Fruit fly (Drosophila melanogaster): ENCODE measurements around the gene Eip78C.
A peak's percentile ranks its signal among the peaks of the same experiment; 100 is the strongest.

Eip78C gene

dm6 chr3L:21304400-21304799 lies 78.0 kb downstream of the Eip78C start, which contains the start of the genes CG11309 and CG7632 (continued):
- TF ChIP-seq CG11696 (GFP tag; IDR thresholded peaks at IDR 0.05) (peak; percentile 95), Gsc (GFP tag; IDR thresholded peaks at IDR 0.05) (peak; percentile 61; the same call in 1 of the 2 replicates), tup (GFP tag; optimal IDR thresholded peaks at IDR 0.05) (peak; percentile 98), cwo (GFP tag; optimal IDR thresholded peaks at IDR 0.05) (peak; percentile 98), danr (GFP tag; IDR thresholded peaks at IDR 0.05) (peak; percentile 88), salm (tag; optimal IDR thresholded peaks at IDR 0.05) (peak; percentile 100), tna (GFP tag; IDR thresholded peaks at IDR 0.05; ENCODE audit: partially characterized antibody) (0 out of 2 replicates have a peak, but pooled peaks have one; percentile 29), Six4 (GFP tag; optimal IDR thresholded peaks at IDR 0.05) (peak; percentile 99), lbe (GFP tag; optimal IDR thresholded peaks at IDR 0.05) (peak; percentile 99), zfh2 (GFP tag; optimal IDR thresholded peaks at IDR 0.05) (peak; percentile 97), CG11093 (GFP tag; IDR thresholded peaks at IDR 0.05) (peak; percentile 91), Sox100B (GFP tag; optimal IDR thresholded peaks at IDR 0.05) (peak; percentile 99), ro (GFP tag; IDR thresholded peaks at IDR 0.05) (peak; percentile 81), Bgb (GFP tag; IDR thresholded peaks at IDR 0.05; ENCODE audit: partially characterized antibody) (peak; percentile 41; the same call in 1 of the 2 replicates), sima (GFP tag; optimal IDR thresholded peaks at IDR 0.05) (peak; percentile 98), CG4328 (GFP tag; optimal IDR thresholded peaks at IDR 0.05) (peak; percentile 100), z (GFP tag; IDR thresholded peaks at IDR 0.05) (peak; percentile 82; the same call in 2 of the 3 replicates), CG14050 (GFP tag; IDR thresholded peaks at IDR 0.05) (peak; percentile 98), Dll (GFP tag; IDR thresholded peaks at IDR 0.05; ENCODE audit: partially characterized antibody) (peak; percentile 49; the same call in 1 of the 4 replicates), crc (GFP tag; optimal IDR thresholded peaks at IDR 0.05) (peak; percentile 98), Sox102F (GFP tag; optimal IDR thresholded peaks at IDR 0.05) (peak; percentile 99), grau (tag; optimal IDR thresholded peaks at IDR 0.05) (peak; percentile 99), run (tag; optimal IDR thresholded peaks at IDR 0.05) (peak; percentile 99), sob (GFP tag; IDR thresholded peaks at IDR 0.05) (peak; percentile 98), wor (GFP tag; IDR thresholded peaks at IDR 0.05) (peak; percentile 93), shn (GFP tag; optimal IDR thresholded peaks at IDR 0.05) (peak; percentile 95), bab2 (GFP tag; optimal IDR thresholded peaks at IDR 0.05) (peak; percentile 98), CG16779 (GFP tag; IDR thresholded peaks at IDR 0.05) (peak; percentile 97), sqz (GFP tag; optimal IDR thresholded peaks at IDR 0.05) (peak; percentile 99), pan (optimal IDR thresholded peaks at IDR 0.05) (no peak), pan (GFP tag; optimal IDR thresholded peaks at IDR 0.05 in 1 of 2, IDR thresholded peaks at IDR 0.05 in 1 of 2) (peak in 1 of 2 experiments; percentile 99), br (optimal IDR thresholded peaks at IDR 0.05) (no peak), CG4617 (GFP tag; optimal IDR thresholded peaks at IDR 0.05; ENCODE audit: borderline replicate concordance) (peak; percentile 98), nmo (GFP tag; optimal IDR thresholded peaks at IDR 0.05) (peak; percentile 100), tll (GFP tag; optimal IDR thresholded peaks at IDR 0.05) (peak in 1 of 2 experiments; percentile 86), ranshi (GFP tag; IDR thresholded peaks at IDR 0.05) (peak; percentile 98), CG12391 (tag; optimal IDR thresholded peaks at IDR 0.05) (peak; percentile 100), fd64A (GFP tag; optimal IDR thresholded peaks at IDR 0.05) (peak; percentile 99), CG1832 (GFP tag; optimal IDR thresholded peaks at IDR 0.05) (no peak), CG18764 (GFP tag; optimal IDR thresholded peaks at IDR 0.05) (peak; percentile 98), CG4707 (GFP tag; optimal IDR thresholded peaks at IDR 0.05) (peak; percentile 98), Awh (GFP tag; IDR thresholded peaks at IDR 0.05) (peak; percentile 99), mld (GFP tag; IDR thresholded peaks at IDR 0.05; ENCODE audit: partially characterized antibody) (no peak), BtbVII (GFP tag; optimal IDR thresholded peaks at IDR 0.05) (peak; percentile 100), CG1529 (GFP tag; optimal IDR thresholded peaks at IDR 0.05) (peak; percentile 99), ssp (GFP tag; IDR thresholded peaks at IDR 0.05) (peak; percentile 82), CG2712 (tag; optimal IDR thresholded peaks at IDR 0.05) (peak; percentile 100), CG4282 (GFP tag; optimal IDR thresholded peaks at IDR 0.05) (peak; percentile 96), YL-1 (GFP tag; optimal IDR thresholded peaks at IDR 0.05) (peak; percentile 99), CG1024 (GFP tag; IDR thresholded peaks at IDR 0.05) (peak; percentile 95), CG43689 (GFP tag; IDR thresholded peaks at IDR 0.05) (peak; percentile 92)

Measured in whole organism, embryonic.